Fruit fly (Drosophila melanogaster): Measurements from ENCODE around the gene rept.

Gene rept

dm6 chr3L:19254715-19255428 lies at the start of gene rept, which contains the start of gene mRpL21 (continued):
- TF ChIP-seq CG18764 (GFP tag; optimal IDR thresholded peaks at IDR 0.05) (peak; percentile 36), CG1602 (GFP tag; optimal IDR thresholded peaks at IDR 0.05) (no peak), CG9932 (GFP tag; IDR thresholded peaks at IDR 0.05) (peak; percentile 74), CG17359 (tag; optimal IDR thresholded peaks at IDR 0.05) (no peak), toy (GFP tag; IDR thresholded peaks at IDR 0.05) (no peak), chm (GFP tag; IDR thresholded peaks at IDR 0.05) (peak; percentile 41; the same call in 1 of the 2 replicates), CG6654 (GFP tag; optimal IDR thresholded peaks at IDR 0.05) (no peak), nau (GFP tag; optimal IDR thresholded peaks at IDR 0.05) (no peak), CG34422 (GFP tag; IDR thresholded peaks at IDR 0.05) (peak; percentile 59; the same call in 1 of the 3 replicates), otp (GFP tag; IDR thresholded peaks at IDR 0.05) (no peak), Eip74EF (GFP tag; optimal IDR thresholded peaks at IDR 0.05) (peak in 1 of 2 experiments; percentile 20), lbe (GFP tag; optimal IDR thresholded peaks at IDR 0.05) (no peak), HHEX (GFP tag; optimal IDR thresholded peaks at IDR 0.05) (peak; percentile 15), sug (tag; optimal IDR thresholded peaks at IDR 0.05) (peak; percentile 66), caup (GFP tag; optimal IDR thresholded peaks at IDR 0.05; ENCODE audit: severe bottlenecking) (peak; percentile 63), NC2β (GFP tag; optimal IDR thresholded peaks at IDR 0.05) (peak; percentile 11), sens-2 (GFP tag; IDR thresholded peaks at IDR 0.05) (peak; percentile 21; the same call in 1 of the 2 replicates), Stat92E (GFP tag; optimal IDR thresholded peaks at IDR 0.05) (peak in 1 of 3 experiments; percentile 17), crp (GFP tag; optimal IDR thresholded peaks at IDR 0.05) (peak; percentile 81 to 94), nmo (GFP tag; optimal IDR thresholded peaks at IDR 0.05) (peak; percentile 70), CG9876 (GFP tag; optimal IDR thresholded peaks at IDR 0.05) (peak; percentile 32), CG8478 (optimal IDR thresholded peaks at IDR 0.05) (peak; percentile 26), PHDP (tag; optimal IDR thresholded peaks at IDR 0.05) (peak; percentile 61), shn (GFP tag; optimal IDR thresholded peaks at IDR 0.05) (peak; percentile 57), sr (GFP tag; IDR thresholded peaks at IDR 0.05) (0 out of 3 replicates have a peak, but pooled peaks have one; percentile 8), CG9609 (GFP tag; optimal IDR thresholded peaks at IDR 0.05) (no peak), CG12236 (GFP tag; optimal IDR thresholded peaks at IDR 0.05) (no peak), E2f1 (GFP tag; IDR thresholded peaks at IDR 0.05) (peak; percentile 33; the same call in 1 of the 2 replicates), Dbx (GFP tag; IDR thresholded peaks at IDR 0.05) (peak; percentile 59), ftz-f1 (GFP tag; optimal IDR thresholded peaks at IDR 0.05) (no peak), CG10654 (GFP tag; optimal IDR thresholded peaks at IDR 0.05) (peak; percentile 17), Bgb (GFP tag; IDR thresholded peaks at IDR 0.05; ENCODE audit: partially characterized antibody) (no peak), CrebB (tag; optimal IDR thresholded peaks at IDR 0.05) (peak; percentile 47), CG3065 (GFP tag; optimal IDR thresholded peaks at IDR 0.05) (no peak), unpg (GFP tag; optimal IDR thresholded peaks at IDR 0.05) (peak; percentile 52), Camta (GFP tag; optimal IDR thresholded peaks at IDR 0.05) (peak; percentile 37), CG17612 (GFP tag; IDR thresholded peaks at IDR 0.05) (no peak), CG8388 (GFP tag; optimal IDR thresholded peaks at IDR 0.05) (peak; percentile 43), CG33557 (GFP tag; optimal IDR thresholded peaks at IDR 0.05) (peak; percentile 34), CG10366 (GFP tag; IDR thresholded peaks at IDR 0.05) (peak; percentile 39; the same call in 1 of the 2 replicates), seq (GFP tag; IDR thresholded peaks at IDR 0.05) (no peak), grn (GFP tag; optimal IDR thresholded peaks at IDR 0.05) (no peak), CG17186 (GFP tag; optimal IDR thresholded peaks at IDR 0.05) (peak; percentile 97), bcd (GFP tag; optimal IDR thresholded peaks at IDR 0.05) (peak; percentile 45), knrl (GFP tag; IDR thresholded peaks at IDR 0.05; ENCODE audit: partially characterized antibody) (peak; percentile 34; the same call in 2 of the 3 replicates), exex (tag; optimal IDR thresholded peaks at IDR 0.05) (peak; percentile 8), sisA (GFP tag; IDR thresholded peaks at IDR 0.05) (no peak), CG10979 (tag; optimal IDR thresholded peaks at IDR 0.05) (peak; percentile 0), CG17328 (GFP tag; IDR thresholded peaks at IDR 0.05) (peak; percentile 57; the same call in 1 of the 2 replicates)

Measured in whole organism, embryonic.